Fruit fly (Drosophila melanogaster) whole organism: ENCODE results near the gene CG34427.

Experiments
- CG8478 ChIP-seq: fragments of >200 bp; optimal IDR thresholded peaks from 2 replicates; lab custom pipeline; 2018; ENCODE audit warnings: inconsistent platforms
- Dll ChIP-seq: fragments of >200 bp; optimal IDR thresholded peaks from 2 replicates; lab custom pipeline; 2017
- EcR ChIP-seq, 2 experiments: fragments of >200 bp; optimal IDR thresholded peaks; 2 replicates each; lab custom pipeline; 2017; ENCODE audit warnings: missing biosample characterization in 2 of 2, missing genetic modification characterization in 2 of 2, missing genetic modification reagents in 2 of 2
- pan ChIP-seq: fragments of >200 bp; optimal IDR thresholded peaks from 2 replicates; lab custom pipeline; 2017
- psq ChIP-seq: fragments of >200 bp; optimal IDR thresholded peaks from 2 replicates; lab custom pipeline; 2017
- usp ChIP-seq: fragments of >200 bp; optimal IDR thresholded peaks from 2 replicates; lab custom pipeline; 2017; ENCODE audit warnings: missing biosample characterization, missing genetic modification characterization, mixed read lengths

- TF ChIP-seq EcR (GFP tag; optimal IDR thresholded peaks at IDR 0.05; lab: Kevin White, UChicago) (no peak), pan (lab: Kevin White, UChicago) (no peak), psq (lab: Kevin White, UChicago) (no peak), usp (GFP tag; lab: Kevin White, UChicago) (no peak), CG8478 (lab: Kevin White, UChicago) (no peak), Dll (lab: Kevin White, UChicago) (no peak)
Measured at dm6 chr3L:8807113-8807651, 2.6 kb downstream of the CG34427 start, which contains the start of the genes CG13312 and CG32024.
